Fruit fly (Drosophila melanogaster): ENCODE results near the gene CG10340.

Gene CG10340

DNA sequence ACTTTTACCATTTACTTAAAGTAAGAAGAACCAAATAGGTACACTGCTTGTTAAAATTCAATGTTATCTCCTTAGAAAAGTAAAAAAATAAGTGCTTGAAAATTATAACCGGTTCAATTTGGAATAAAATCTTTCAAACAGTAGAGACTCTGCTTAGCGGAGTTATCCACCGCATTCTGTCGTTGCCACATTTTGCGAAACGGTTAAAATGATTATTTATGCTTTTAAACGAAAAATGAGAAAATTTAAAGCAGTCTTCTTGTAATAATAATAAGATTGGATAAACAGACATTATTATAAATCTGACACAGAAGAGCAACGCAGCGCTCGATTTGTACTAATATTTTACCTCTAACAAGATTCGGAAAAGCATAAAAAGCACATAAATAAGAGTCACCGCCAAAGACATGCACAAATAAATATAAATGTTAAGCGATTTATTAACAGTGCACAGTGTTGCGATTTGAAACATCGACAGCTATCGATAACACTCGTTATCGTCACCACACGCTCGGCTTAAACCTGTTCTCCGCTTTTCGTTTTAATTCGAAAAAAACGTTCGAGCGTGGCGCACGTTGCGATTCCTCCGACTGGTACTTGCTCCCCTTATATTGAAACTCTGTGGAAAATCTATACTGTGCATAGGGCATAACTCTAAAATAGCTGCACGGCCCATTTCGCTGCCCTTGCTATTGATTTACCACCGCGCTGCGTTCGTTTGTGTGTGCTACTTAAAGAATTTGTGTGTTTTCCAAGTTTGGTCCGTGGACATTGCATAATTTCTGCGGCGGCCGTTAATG lies 10.8 kb upstream of the CG10340 start, which contains the start of gene Fas1 (continued):
- TF ChIP-seq Hmx (GFP tag; optimal IDR thresholded peaks at IDR 0.05) = no peak
- peak; percentile 93 for TF ChIP-seq pita (GFP tag; optimal IDR thresholded peaks at IDR 0.05)
- TF ChIP-seq sug (tag; optimal IDR thresholded peaks at IDR 0.05) = no peak
- TF ChIP-seq emc (GFP tag; optimal IDR thresholded peaks at IDR 0.05) = no peak
- peak; percentile 19; the same call in 1 of the 3 replicates for TF ChIP-seq row (GFP tag; IDR thresholded peaks at IDR 0.05)
- no peak for TF ChIP-seq CG5953 (GFP tag; IDR thresholded peaks at IDR 0.05)
- no peak for TF ChIP-seq croc (GFP tag; conservative IDR thresholded peaks at IDR 0.05)
- TF ChIP-seq CG17568 (GFP tag; optimal IDR thresholded peaks at IDR 0.05) = no peak
- no peak for TF ChIP-seq Xbp1 (GFP tag; optimal IDR thresholded peaks at IDR 0.05)
- TF ChIP-seq CG12769 (tag; optimal IDR thresholded peaks at IDR 0.05) = no peak
- no peak for TF ChIP-seq CkIIα-i1 (GFP tag; IDR thresholded peaks at IDR 0.05)
- TF ChIP-seq tin (GFP tag; optimal IDR thresholded peaks at IDR 0.05) = no peak
- no peak for TF ChIP-seq Xrp1 (GFP tag; IDR thresholded peaks at IDR 0.05)
- TF ChIP-seq tx (GFP tag; optimal IDR thresholded peaks at IDR 0.05) = no peak
- no peak for TF ChIP-seq TFAM (GFP tag; optimal IDR thresholded peaks at IDR 0.05)
- peak; percentile 27 for TF ChIP-seq sens (GFP tag)
- no peak for TF ChIP-seq CG1233 (GFP tag; optimal IDR thresholded peaks at IDR 0.05)
- TF ChIP-seq CG15601 (tag; optimal IDR thresholded peaks at IDR 0.05) = peak; percentile 45
- peak; percentile 71 for TF ChIP-seq Bgb (GFP tag; IDR thresholded peaks at IDR 0.05; ENCODE audit: partially characterized antibody)
- TF ChIP-seq CG18619 (GFP tag; optimal IDR thresholded peaks at IDR 0.05) = no peak
- TF ChIP-seq Doc2 (GFP tag; IDR thresholded peaks at IDR 0.05) = no peak
- TF ChIP-seq CG7786 (GFP tag; optimal IDR thresholded peaks at IDR 0.05) = no peak
- TF ChIP-seq mam (GFP tag; optimal IDR thresholded peaks at IDR 0.05) = no peak
- 0 out of 2 replicates have a peak, but pooled peaks have one; percentile 16 for TF ChIP-seq Nf-YA (GFP tag; IDR thresholded peaks at IDR 0.05)
- TF ChIP-seq sens-2 (GFP tag; IDR thresholded peaks at IDR 0.05) = no peak
- TF ChIP-seq CG17912 (GFP tag; optimal IDR thresholded peaks at IDR 0.05) = no peak
- TF ChIP-seq Dip3 (GFP tag; optimal IDR thresholded peaks at IDR 0.05) = no peak
- no peak for TF ChIP-seq Spps (tag; optimal IDR thresholded peaks at IDR 0.05)
- no peak for TF ChIP-seq CG4282 (GFP tag; optimal IDR thresholded peaks at IDR 0.05)
- no peak for TF ChIP-seq repo (GFP tag; optimal IDR thresholded peaks at IDR 0.05)
- TF ChIP-seq pum (GFP tag; optimal IDR thresholded peaks at IDR 0.05) = no peak
- TF ChIP-seq ro (GFP tag; IDR thresholded peaks at IDR 0.05) = no peak
- no peak for TF ChIP-seq Hr3 (GFP tag; optimal IDR thresholded peaks at IDR 0.05)
- peak; percentile 57 for TF ChIP-seq oc (tag; optimal IDR thresholded peaks at IDR 0.05)
- TF ChIP-seq HLHmδ (GFP tag; optimal IDR thresholded peaks at IDR 0.05) = peak; percentile 76
- no peak for TF ChIP-seq CG6175 (GFP tag; IDR thresholded peaks at IDR 0.05)
- no peak for TF ChIP-seq CG10209 (GFP tag; optimal IDR thresholded peaks at IDR 0.05)
- peak; percentile 4 for TF ChIP-seq gsb-n (tag; optimal IDR thresholded peaks at IDR 0.05)
- no peak for TF ChIP-seq E2f1 (GFP tag; IDR thresholded peaks at IDR 0.05)
- no peak for TF ChIP-seq CG4328 (GFP tag; optimal IDR thresholded peaks at IDR 0.05)
- no peak for TF ChIP-seq Usf (GFP tag; optimal IDR thresholded peaks at IDR 0.05)
- TF ChIP-seq z (GFP tag; IDR thresholded peaks at IDR 0.05) = no peak
- TF ChIP-seq CG2712 (tag; optimal IDR thresholded peaks at IDR 0.05) = no peak
- TF ChIP-seq CG4707 (GFP tag; optimal IDR thresholded peaks at IDR 0.05) = peak; percentile 41
- no peak for TF ChIP-seq B-H2 (GFP tag; optimal IDR thresholded peaks at IDR 0.05)
- no peak for TF ChIP-seq CG8281 (tag; optimal IDR thresholded peaks at IDR 0.05)
- TF ChIP-seq hkb (optimal IDR thresholded peaks at IDR 0.05) = no peak
- peak; percentile 20; the same call in 1 of the 2 replicates for TF ChIP-seq hkb (GFP tag; IDR thresholded peaks at IDR 0.05)
- TF ChIP-seq Meics (GFP tag; optimal IDR thresholded peaks at IDR 0.05) = no peak
- no peak for TF ChIP-seq ind (GFP tag; optimal IDR thresholded peaks at IDR 0.05)
- no peak for TF ChIP-seq Lim3 (GFP tag; IDR thresholded peaks at IDR 0.05)

Measured in whole organism, embryonic.